Worm (Caenorhabditis elegans) whole organism, mixed stage, embryonic: ENCODE measurements around the gene T21H3.1.

Source experiments
- bed-3 ChIP-seq: fragments of 200-800 bp; sonication (Bioruptor generic); optimal IDR thresholded peaks from 3 replicates; lab custom pipeline; 2018; ENCODE audit warnings: mild to moderate bottlenecking, missing genetic modification characterization, moderate library complexity, missing compliant biosample characterization
- ceh-39 ChIP-seq: fragments of 150-350 bp; optimal IDR thresholded peaks from 2 replicates; lab custom pipeline; 2014; ENCODE audit warnings: missing biosample characterization, missing genetic modification characterization
- ceh-43 ChIP-seq: fragments of 200-800 bp; sonication (Bioruptor generic); optimal IDR thresholded peaks from 2 replicates; lab custom pipeline; 2018; ENCODE audit warnings: mild to moderate bottlenecking, missing genetic modification characterization, moderate library complexity, missing compliant biosample characterization
- ceh-83 ChIP-seq: fragments of 200-800 bp; sonication (Bioruptor generic); optimal IDR thresholded peaks from 2 replicates; lab custom pipeline; 2018; ENCODE audit warnings: mild to moderate bottlenecking, missing genetic modification characterization, missing compliant biosample characterization
- ces-1 ChIP-seq: fragments of 150-350 bp; optimal IDR thresholded peaks from 2 replicates; lab custom pipeline; 2014; ENCODE audit warnings: missing biosample characterization, missing genetic modification reagents, missing genetic modification characterization
- cnd-1 ChIP-seq: fragments of 200-800 bp; sonication (Bioruptor generic); optimal IDR thresholded peaks from 2 replicates; lab custom pipeline; 2018; ENCODE audit warnings: mild to moderate bottlenecking, missing genetic modification characterization, missing compliant biosample characterization
- drap-1 ChIP-seq: fragments of 200-800 bp; sonication (Bioruptor generic); optimal IDR thresholded peaks from 3 replicates; lab custom pipeline; 2018; ENCODE audit warnings: mild to moderate bottlenecking, missing genetic modification characterization, missing compliant biosample characterization
- elt-3 ChIP-seq: fragments of 150-350 bp; optimal IDR thresholded peaks from 2 replicates; lab custom pipeline; 2014; ENCODE audit warnings: missing biosample characterization, missing genetic modification characterization
- flh-1 ChIP-seq: fragments of 200-800 bp; sonication (Bioruptor generic); optimal IDR thresholded peaks from 2 replicates; lab custom pipeline; 2018; ENCODE audit warnings: mild to moderate bottlenecking, missing genetic modification characterization, moderate library complexity, missing compliant biosample characterization
- ham-2 ChIP-seq: fragments of 200-800 bp; sonication (Bioruptor generic); optimal IDR thresholded peaks from 2 replicates; lab custom pipeline; 2018; ENCODE audit warnings: mild to moderate bottlenecking, missing genetic modification characterization, missing compliant biosample characterization
- lin-13 ChIP-seq: fragments of 150-350 bp; optimal IDR thresholded peaks from 2 replicates; lab custom pipeline; 2014; ENCODE audit warnings: missing biosample characterization, missing genetic modification characterization
- lsy-2 ChIP-seq: fragments of 150-350 bp; optimal IDR thresholded peaks from 2 replicates; lab custom pipeline; 2014; ENCODE audit warnings: missing biosample characterization, missing genetic modification characterization
- mab-5 ChIP-seq: fragments of 150-350 bp; optimal IDR thresholded peaks from 2 replicates; lab custom pipeline; 2014; ENCODE audit warnings: missing biosample characterization, missing genetic modification characterization
- mep-1 ChIP-seq: fragments of 150-350 bp; optimal IDR thresholded peaks from 2 replicates; lab custom pipeline; 2017; ENCODE audit warnings: missing biosample characterization, missing genetic modification reagents, missing genetic modification characterization, inconsistent platforms
- mls-2 ChIP-seq: sonication (generic microtip); optimal IDR thresholded peaks from 2 replicates; lab custom pipeline; 2016; ENCODE audit warnings: mild to moderate bottlenecking, missing genetic modification characterization, moderate library complexity, missing compliant biosample characterization
- nhr-12 ChIP-seq: fragments of 150-350 bp; optimal IDR thresholded peaks from 2 replicates; lab custom pipeline; 2014; ENCODE audit warnings: missing biosample characterization, missing genetic modification characterization
- nhr-2 ChIP-seq: fragments of 150-350 bp; optimal IDR thresholded peaks from 2 replicates; lab custom pipeline; 2014; ENCODE audit warnings: missing biosample characterization, missing genetic modification characterization
- nhr-237 ChIP-seq: fragments of 150-350 bp; optimal IDR thresholded peaks from 2 replicates; lab custom pipeline; 2014; ENCODE audit warnings: missing biosample characterization, missing genetic modification characterization
- nhr-28 ChIP-seq: fragments of 150-350 bp; optimal IDR thresholded peaks from 2 replicates; lab custom pipeline; 2014; ENCODE audit warnings: missing biosample characterization, missing genetic modification characterization
- nhr-76 ChIP-seq: sonication (generic microtip); optimal IDR thresholded peaks from 2 replicates; lab custom pipeline; 2017; ENCODE audit warnings: missing biosample characterization, missing genetic modification characterization
- sem-2 ChIP-seq: fragments of 200-800 bp; sonication (Bioruptor generic); optimal IDR thresholded peaks from 2 replicates; lab custom pipeline; 2018; ENCODE audit warnings: mild to moderate bottlenecking, missing genetic modification characterization, missing compliant biosample characterization
- sptf-1 ChIP-seq: sonication (generic microtip); optimal IDR thresholded peaks from 2 replicates; lab custom pipeline; 2017; ENCODE audit warnings: mild to moderate bottlenecking, missing genetic modification characterization, moderate library complexity, missing compliant biosample characterization
- tbx-8 ChIP-seq: fragments of 200-800 bp; sonication (Bioruptor generic); optimal IDR thresholded peaks from 2 replicates; lab custom pipeline; 2018; ENCODE audit warnings: mild to moderate bottlenecking, missing genetic modification characterization, moderate library complexity, missing compliant biosample characterization
- unc-120 ChIP-seq: sonication (generic microtip); optimal IDR thresholded peaks from 2 replicates; lab custom pipeline; 2017; ENCODE audit warnings: missing genetic modification characterization, missing compliant biosample characterization; ENCODE audit not compliant: poor library complexity, severe bottlenecking
- unc-62 ChIP-seq: fragments of 150-350 bp; optimal IDR thresholded peaks from 2 replicates; lab custom pipeline; 2014; ENCODE audit warnings: missing biosample characterization, missing genetic modification reagents, missing genetic modification characterization
- zip-8 ChIP-seq: fragments of 150-350 bp; optimal IDR thresholded peaks from 2 replicates; lab custom pipeline; 2014; ENCODE audit warnings: missing biosample characterization, missing genetic modification characterization

The T21H3.1 gene

DNA sequence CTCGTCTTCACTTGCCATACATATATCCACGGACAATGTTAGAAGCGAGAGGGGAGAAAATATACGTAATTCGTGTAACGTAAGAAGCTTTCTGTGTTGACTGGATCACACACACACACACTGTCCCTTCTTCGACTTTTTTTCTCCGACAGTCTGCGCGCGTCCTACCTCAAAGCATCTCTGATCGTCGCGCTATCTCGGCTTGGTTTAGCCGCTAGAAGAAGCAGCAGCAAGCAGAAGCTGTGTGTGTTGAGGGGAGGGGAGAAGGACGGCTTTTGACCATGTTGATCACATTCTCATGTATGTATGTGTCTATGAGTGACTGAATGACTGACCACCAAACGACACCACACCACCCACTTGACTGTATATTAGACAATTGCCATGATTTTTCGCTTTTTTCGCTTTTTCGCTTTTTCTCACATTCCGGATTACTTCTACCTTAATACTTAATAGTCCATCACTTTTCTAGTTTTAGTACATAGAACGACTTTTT, 12.3 kb upstream of the T21H3.1 start, which contains the start of gene T21H3.5:
Gene T21H3.5, minus strand, starts transcription at position 98 of the 496 bp plus-strand sequence.
- TF ChIP-seq lsy-2 (tag; lab: Kevin White, UChicago), result no peak
- TF ChIP-seq ham-2 (GFP tag; lab: Kevin White, UChicago), result peak; percentile 87

ce11 chrV:1165090-1165761, 11.3 kb upstream of the T21H3.1 start, which contains the start of gene ptr-16:
Gene ptr-16, plus strand, starts transcription at chrV:1165711.
- TF ChIP-seq nhr-2 (tag; lab: Kevin White, UChicago) (no peak), ceh-83 (GFP tag; lab: Kevin White, UChicago) (peak; percentile 24), drap-1 (GFP tag; lab: Kevin White, UChicago) (no peak), flh-1 (GFP tag; lab: Kevin White, UChicago) (no peak)

- no peak for TF ChIP-seq mab-5 (tag; lab: Kevin White, UChicago)
- TF ChIP-seq zip-8 (tag; lab: Kevin White, UChicago), result no peak
- TF ChIP-seq ceh-39, result no peak
- no peak for TF ChIP-seq nhr-28 (tag; lab: Kevin White, UChicago)
- no peak for TF ChIP-seq ceh-83 (GFP tag; lab: Kevin White, UChicago)
- TF ChIP-seq mls-2, result no peak
- no peak for TF ChIP-seq mep-1 (tag; lab: Kevin White, UChicago)
- TF ChIP-seq drap-1 (GFP tag; lab: Kevin White, UChicago), result no peak
- TF ChIP-seq, all 35 proteins: peak for 0
These were observed 5.9 kb upstream of the T21H3.1 start for ce11 chrV:1170591-1170990.

DNA sequence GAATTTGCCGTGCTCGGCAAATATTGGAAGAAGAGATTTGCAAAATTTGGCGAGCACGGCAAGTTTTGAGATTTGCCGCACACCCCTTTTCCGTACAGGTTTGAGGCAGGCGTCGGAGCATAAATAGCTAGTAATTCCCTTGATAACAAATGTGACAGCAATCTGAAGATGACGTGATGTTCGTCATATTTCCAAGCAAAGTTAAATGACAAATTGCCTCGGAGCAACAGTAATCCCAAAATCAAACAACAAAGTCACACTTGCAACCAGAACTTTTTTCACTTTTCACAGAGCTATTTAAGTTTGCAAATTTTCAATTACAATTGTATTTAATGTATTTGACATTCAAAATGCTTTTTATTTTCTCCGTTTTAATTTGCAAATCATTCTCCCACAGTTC, 2.8 kb downstream of the T21H3.1 start, which contains the start of gene F25A2.1:
Gene F25A2.1, plus strand, starts transcription at position 301 of the 400 bp plus-strand sequence.
- no peak for TF ChIP-seq unc-120 (tag; lab: Kevin White, UChicago)
- TF ChIP-seq bed-3, result no peak
- no peak for TF ChIP-seq sptf-1
- no peak for TF ChIP-seq lin-13 (tag; lab: Kevin White, UChicago)
- TF ChIP-seq mab-5 (tag; lab: Kevin White, UChicago), result no peak
- no peak for TF ChIP-seq nhr-76 (tag; lab: Kevin White, UChicago)
- no peak for TF ChIP-seq nhr-12
- TF ChIP-seq nhr-2 (tag; lab: Kevin White, UChicago), result no peak
- no peak for TF ChIP-seq ceh-43 (GFP tag; lab: Kevin White, UChicago)
- TF ChIP-seq tbx-8, result no peak
- no peak for TF ChIP-seq ceh-83 (GFP tag; lab: Kevin White, UChicago)
- no peak for TF ChIP-seq mls-2
- TF ChIP-seq zip-8 (tag; lab: Kevin White, UChicago), result no peak
- no peak for TF ChIP-seq sem-2 (GFP tag; lab: Kevin White, UChicago)
- TF ChIP-seq elt-3 (tag; lab: Kevin White, UChicago), result no peak

DNA sequence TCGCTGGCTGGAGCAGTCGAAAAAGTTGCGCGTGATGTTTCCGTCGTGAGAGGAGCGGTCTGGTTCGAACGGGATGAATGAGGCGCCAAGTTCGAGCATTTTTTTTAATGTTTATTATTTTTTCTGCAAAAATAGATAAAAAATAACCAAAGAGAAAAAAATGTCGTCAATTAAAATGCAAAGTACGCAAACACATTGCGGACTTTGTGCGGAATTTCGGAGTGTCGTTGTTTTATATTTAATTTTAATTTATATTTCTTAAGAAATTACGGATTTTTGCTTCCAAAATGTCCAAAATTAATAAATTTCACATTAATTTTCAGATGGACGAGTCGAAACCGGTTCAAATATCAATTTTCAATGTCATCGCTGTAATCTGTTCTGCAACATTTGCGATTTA, 19.5 kb downstream of the T21H3.1 start, which contains the start of the genes wrb-1 and Y50D4A.4:
Gene wrb-1, plus strand, starts transcription at position 78 of the 400 bp plus-strand sequence.
Gene Y50D4A.4, minus strand, starts transcription at position 133 of the 400 bp plus-strand sequence.
- TF ChIP-seq unc-120 (tag; lab: Kevin White, UChicago), result no peak
- TF ChIP-seq lsy-2 (tag; lab: Kevin White, UChicago), result peak; percentile 62
- peak; percentile 91 for TF ChIP-seq ces-1 (GFP tag; lab: Kevin White, UChicago)
- peak; percentile 27 for TF ChIP-seq nhr-237 (tag; lab: Kevin White, UChicago)
- TF ChIP-seq unc-62 (GFP tag; lab: Kevin White, UChicago), result no peak

DNA sequence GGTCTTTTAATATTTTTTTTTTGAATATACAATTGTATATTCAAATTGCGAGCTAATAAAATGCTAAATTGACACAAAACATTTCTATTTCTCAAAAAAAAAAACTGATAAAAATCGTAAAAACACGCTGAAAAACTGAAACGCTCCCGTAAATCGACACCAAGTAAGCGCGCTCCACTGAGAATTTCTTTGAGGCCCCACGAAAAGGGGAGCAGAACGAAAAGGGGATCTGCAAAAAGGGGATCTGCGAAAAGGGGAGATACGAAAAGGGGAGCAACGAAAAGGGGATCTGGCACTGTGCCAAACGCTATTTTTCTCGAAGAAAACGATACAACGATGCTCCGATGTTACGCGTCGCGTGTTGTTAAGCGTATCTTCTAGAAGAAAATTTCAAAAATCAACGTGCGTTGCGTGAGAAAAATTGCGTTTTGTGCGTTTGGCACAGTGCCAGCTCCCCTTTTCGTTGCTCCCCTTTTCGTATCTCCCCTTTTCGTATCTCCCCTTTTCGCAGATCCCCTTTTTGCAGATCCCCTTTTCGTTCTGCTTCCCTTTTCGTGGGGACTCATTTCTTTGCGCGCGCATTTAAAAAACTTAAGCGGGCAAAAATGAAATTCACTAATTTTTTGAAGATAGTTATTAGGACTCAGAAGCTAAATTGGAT, 20.7 kb downstream of the T21H3.1 start:
- TF ChIP-seq drap-1 (GFP tag; lab: Kevin White, UChicago) (peak; percentile 16), ces-1 (GFP tag; lab: Kevin White, UChicago) (peak; percentile 42), unc-120 (tag; lab: Kevin White, UChicago) (peak; percentile 17), mls-2 (peak; percentile 54), mep-1 (tag; lab: Kevin White, UChicago) (peak; percentile 4), cnd-1 (tag; lab: Kevin White, UChicago) (peak; percentile 23), sptf-1 (peak; percentile 75)
